Worm (Caenorhabditis elegans) whole organism, young adult: ENCODE data around the gene dos-2.

Experiments
- F22D6.2 ChIP-seq: sonication (generic microtip); optimal IDR thresholded peaks from 2 replicates; lab custom pipeline; 2016; ENCODE audit warnings: mild to moderate bottlenecking, missing genetic modification characterization, missing compliant biosample characterization
- ama-1 ChIP-seq, 3 experiments: fragments of 150-350 bp in 1 of 3; sonication (generic microtip) in 2 of 3; optimal IDR thresholded peaks; 2 replicates each; lab custom pipeline; 2014 to 2018; ENCODE audit warnings: missing biosample characterization in 2 of 3, missing genetic modification characterization in 2 of 3, missing genetic modification reagents in 2 of 3
- aptf-2 ChIP-seq: fragments of 200-800 bp; sonication (Bioruptor generic); conservative IDR thresholded peaks from 2 replicates; pipeline ENCODE4 v1.3.6; 2022; ENCODE audit warnings: missing genetic modification reagents, missing genetic modification characterization, missing compliant biosample characterization
- ccch-3 ChIP-seq: fragments of 200-800 bp; sonication (Bioruptor generic); optimal IDR thresholded peaks from 2 replicates; lab custom pipeline; 2018; ENCODE audit warnings: mild to moderate bottlenecking, missing genetic modification characterization, missing compliant biosample characterization
- ceh-100 ChIP-seq: fragments of 200-800 bp; sonication (Bioruptor generic); IDR thresholded peaks from 2 replicates; pipeline ENCODE4 v1.3.6; 2022; ENCODE audit warnings: missing genetic modification reagents, missing genetic modification characterization, missing compliant biosample characterization
- dox-1 ChIP-seq: fragments of 200-800 bp; sonication (Bioruptor generic); IDR thresholded peaks from 2 replicates; pipeline ENCODE4 v1.3.6; 2022; ENCODE audit warnings: missing genetic modification reagents, missing genetic modification characterization, missing compliant biosample characterization
- lsl-1 ChIP-seq: fragments of 200-800 bp; sonication (Bioruptor generic); optimal IDR thresholded peaks from 2 replicates; lab custom pipeline; 2018; ENCODE audit warnings: mild to moderate bottlenecking, missing genetic modification characterization, moderate library complexity, missing compliant biosample characterization
- pha-4 ChIP-seq: fragments of 150-350 bp; sonication (generic microtip); optimal IDR thresholded peaks from 2 replicates; lab custom pipeline; 2014; ENCODE audit warnings: missing biosample characterization, missing genetic modification reagents, missing genetic modification characterization
- sea-2 ChIP-seq: fragments of 200-800 bp; sonication (Bioruptor generic); IDR thresholded peaks from 2 replicates; pipeline ENCODE4 v1.3.6; 2022; ENCODE audit warnings: missing genetic modification characterization, missing compliant biosample characterization
- sptf-2 ChIP-seq: fragments of 200-800 bp; sonication (Bioruptor generic); optimal IDR thresholded peaks from 2 replicates; lab custom pipeline; 2018; ENCODE audit warnings: mild to moderate bottlenecking, missing genetic modification characterization, missing compliant biosample characterization
- tbx-9 ChIP-seq: sonication (generic microtip); optimal IDR thresholded peaks from 2 replicates; lab custom pipeline; 2016; ENCODE audit warnings: borderline replicate concordance, missing genetic modification characterization, inconsistent platforms, missing compliant biosample characterization
- unc-62 ChIP-seq: fragments of 150-350 bp; optimal IDR thresholded peaks from 2 replicates; lab custom pipeline; 2014; ENCODE audit warnings: missing biosample characterization, missing genetic modification reagents, missing genetic modification characterization

ce11 chrII:3980373-3980772, 4.3 kb downstream of the dos-2 start:
- no peak for TF ChIP-seq tbx-9 (tag; lab: Kevin White, UChicago)
- TF ChIP-seq ccch-3 (GFP tag; lab: Kevin White, UChicago), result no peak
- TF ChIP-seq pha-4 (tag; lab: Kevin White, UChicago), result no peak
- no peak for TF ChIP-seq ceh-100
- no peak for TF ChIP-seq aptf-2 (GFP tag; lab: Robert Waterston, UW)
- TF ChIP-seq sea-2 (GFP tag; lab: Robert Waterston, UW), result no peak
- no peak for TF ChIP-seq dox-1
- TF ChIP-seq lsl-1 (GFP tag; lab: Kevin White, UChicago), result no peak
- TF ChIP-seq ama-1 (optimal IDR thresholded peaks at IDR 0.05; lab: Kevin White, UChicago), result no peak
- no peak for TF ChIP-seq ama-1 (GFP tag; optimal IDR thresholded peaks at IDR 0.05; lab: Kevin White, UChicago)
- no peak for TF ChIP-seq sptf-2 (GFP tag; lab: Kevin White, UChicago)
- no peak for TF ChIP-seq unc-62
- TF ChIP-seq F22D6.2, result no peak
